Worm (Caenorhabditis elegans) whole organism, L4 larva: ENCODE data around the gene K03A11.1.

Experiments
- F10B5.3 ChIP-seq: sonication (generic microtip); optimal IDR thresholded peaks from 2 replicates; lab custom pipeline; 2016; ENCODE audit warnings: mild to moderate bottlenecking, missing genetic modification characterization, missing compliant biosample characterization
- F37D6.2 ChIP-seq: sonication (generic microtip); optimal IDR thresholded peaks from 2 replicates; lab custom pipeline; 2016; ENCODE audit warnings: mild to moderate bottlenecking, missing genetic modification characterization, missing compliant biosample characterization
- F49E8.2 ChIP-seq: sonication (generic microtip); optimal IDR thresholded peaks from 2 replicates; lab custom pipeline; 2016; ENCODE audit warnings: missing compliant biosample characterization, mild to moderate bottlenecking, missing genetic modification characterization, borderline replicate concordance
- Y48G9A.11 ChIP-seq: fragments of 200-800 bp; sonication (Bioruptor generic); IDR thresholded peaks from 2 replicates; pipeline ENCODE4 v1.3.6; 2022; ENCODE audit warnings: missing genetic modification reagents, missing genetic modification characterization, missing compliant biosample characterization
- aha-1 ChIP-seq: fragments of 150-350 bp; peaks from one replicate; lab custom pipeline; 2014; ENCODE audit warnings: missing biosample characterization, missing genetic modification characterization
- arid-1 ChIP-seq: fragments of 200-800 bp; sonication (Bioruptor generic); conservative IDR thresholded peaks from 2 replicates; pipeline ENCODE4 v1.3.6; 2022; ENCODE audit warnings: missing genetic modification reagents, missing genetic modification characterization, missing compliant biosample characterization
- ceh-28 ChIP-seq: fragments of 150-350 bp; optimal IDR thresholded peaks from 2 replicates; lab custom pipeline; 2014; ENCODE audit warnings: missing biosample characterization, missing genetic modification reagents, missing genetic modification characterization
- ceh-44 ChIP-seq: fragments of 200-800 bp; sonication (Bioruptor generic); IDR thresholded peaks from 2 replicates; pipeline ENCODE4 v1.3.6; 2022; ENCODE audit warnings: missing genetic modification reagents, missing genetic modification characterization, missing compliant biosample characterization
- ces-1 ChIP-seq: fragments of 150-350 bp; sonication (generic microtip); optimal IDR thresholded peaks from 4 replicates; lab custom pipeline; 2014; ENCODE audit warnings: missing biosample characterization, missing genetic modification reagents, missing genetic modification characterization
- daf-19 ChIP-seq: fragments of 200-800 bp; sonication (Bioruptor generic); conservative IDR thresholded peaks from 2 replicates; pipeline ENCODE4 v1.3.6; 2022; ENCODE audit warnings: missing genetic modification characterization, missing compliant biosample characterization
- daf-8 ChIP-seq: fragments of 200-800 bp; sonication (Bioruptor generic); IDR thresholded peaks from 2 replicates; pipeline ENCODE4 v1.3.6; 2022; ENCODE audit warnings: missing genetic modification characterization, missing compliant biosample characterization
- dmd-6 ChIP-seq: fragments of 200-800 bp; sonication (Bioruptor generic); IDR thresholded peaks from 2 replicates; pipeline ENCODE4 v1.3.6; 2022; ENCODE audit warnings: missing genetic modification reagents, missing genetic modification characterization, missing compliant biosample characterization
- dve-1 ChIP-seq: sonication (generic microtip); optimal IDR thresholded peaks from 2 replicates; lab custom pipeline; 2017; ENCODE audit warnings: antibody characterized with exemption, mild to moderate bottlenecking, missing genetic modification characterization, missing compliant biosample characterization; ENCODE audit not compliant: insufficient read depth
- egl-27 ChIP-seq: sonication (generic microtip); optimal IDR thresholded peaks from 3 replicates; lab custom pipeline; 2017; ENCODE audit warnings: missing biosample characterization, missing genetic modification reagents, missing genetic modification characterization
- egl-43 ChIP-seq: fragments of 200-800 bp; sonication (Bioruptor generic); IDR thresholded peaks from 2 replicates; pipeline ENCODE4 v1.3.6; 2022; ENCODE audit warnings: missing genetic modification reagents, missing genetic modification characterization, missing compliant biosample characterization
- hlh-30 ChIP-seq: sonication (generic microtip); optimal IDR thresholded peaks from 2 replicates; lab custom pipeline; 2017; ENCODE audit warnings: antibody characterized with exemption, mild to moderate bottlenecking, missing genetic modification characterization, missing compliant biosample characterization; ENCODE audit not compliant: insufficient read depth
- hmg-1.1 ChIP-seq: fragments of 200-800 bp; sonication (Bioruptor generic); IDR thresholded peaks from 2 replicates; pipeline ENCODE4 v1.3.6; 2022; ENCODE audit warnings: missing genetic modification reagents, missing genetic modification characterization, missing compliant biosample characterization
- lin-39 ChIP-seq: fragments of 150-350 bp; optimal IDR thresholded peaks from 2 replicates; lab custom pipeline; 2014; ENCODE audit warnings: missing biosample characterization, missing genetic modification reagents, missing genetic modification characterization
- madf-5 ChIP-seq, 2 experiments: fragments of 200-800 bp; sonication (Bioruptor generic); IDR thresholded peaks; 2 replicates each; pipeline ENCODE4 v1.3.6; 2022; ENCODE audit warnings: missing compliant biosample characterization in 2 of 2, missing genetic modification characterization in 2 of 2
- mdl-1 ChIP-seq, 2 experiments: fragments of 150-350 bp in 1 of 2; sonication (generic microtip) in 1 of 2; optimal IDR thresholded peaks; 2 replicates each; lab custom pipeline; 2014 to 2017; ENCODE audit warnings: missing biosample characterization in 2 of 2, missing genetic modification characterization in 2 of 2
- mep-1 ChIP-seq: fragments of 150-350 bp; sonication (generic microtip); optimal IDR thresholded peaks from 3 replicates; lab custom pipeline; 2014; ENCODE audit warnings: missing biosample characterization, missing genetic modification characterization
- mxl-2 ChIP-seq: fragments of 200-800 bp; sonication (Bioruptor generic); conservative IDR thresholded peaks from 2 replicates; pipeline ENCODE4 v1.3.6; 2022; ENCODE audit warnings: missing genetic modification reagents, missing genetic modification characterization, missing compliant biosample characterization
- nhr-10 ChIP-seq: fragments of 150-350 bp; optimal IDR thresholded peaks from 2 replicates; lab custom pipeline; 2014; ENCODE audit warnings: missing biosample characterization, missing genetic modification characterization
- nhr-237 ChIP-seq: sonication (generic microtip); optimal IDR thresholded peaks from 2 replicates; lab custom pipeline; 2017; ENCODE audit warnings: missing biosample characterization, missing genetic modification characterization
- nhr-25 ChIP-seq: sonication (generic microtip); optimal IDR thresholded peaks from 2 replicates; lab custom pipeline; 2017; ENCODE audit warnings: missing genetic modification characterization, mild to moderate bottlenecking, missing compliant biosample characterization, antibody characterized with exemption, moderate library complexity, borderline replicate concordance; ENCODE audit not compliant: insufficient read depth
- nhr-28 ChIP-seq: fragments of 150-350 bp; optimal IDR thresholded peaks from 2 replicates; lab custom pipeline; 2014; ENCODE audit warnings: missing biosample characterization, missing genetic modification characterization
- pha-4 ChIP-seq, 2 experiments: fragments of 150-350 bp in 1 of 2; fragments of 200-800 bp in 1 of 2; sonication (Bioruptor generic) in 1 of 2; IDR thresholded peaks in 1 of 2; optimal IDR thresholded peaks in 1 of 2; 2 replicates each; pipeline versions ENCODE4 v1.3.6 to Lab custom; 2014 to 2022; ENCODE audit warnings: missing genetic modification characterization in 2 of 2, missing genetic modification reagents in 2 of 2, missing biosample characterization in 1 of 2, missing compliant biosample characterization in 1 of 2
- php-3 ChIP-seq: fragments of 200-800 bp; sonication (Bioruptor generic); IDR thresholded peaks from 2 replicates; pipeline ENCODE4 v1.3.6; 2022; ENCODE audit warnings: missing genetic modification reagents, missing genetic modification characterization, missing compliant biosample characterization
- saeg-2 ChIP-seq: fragments of 200-800 bp; sonication (Bioruptor generic); IDR thresholded peaks from 2 replicates; pipeline ENCODE4 v1.3.6; 2022; ENCODE audit warnings: missing genetic modification reagents, missing genetic modification characterization, missing compliant biosample characterization
- skn-1 ChIP-seq: fragments of 150-350 bp; optimal IDR thresholded peaks from 2 replicates; lab custom pipeline; 2014; ENCODE audit warnings: missing biosample characterization, missing genetic modification characterization
- tag-97 ChIP-seq: fragments of 200-800 bp; sonication (Bioruptor generic); IDR thresholded peaks from 2 replicates; pipeline ENCODE4 v1.3.6; 2022; ENCODE audit warnings: missing genetic modification characterization, missing compliant biosample characterization
- tra-1 ChIP-seq: fragments of 200-800 bp; sonication (Bioruptor generic); IDR thresholded peaks from 2 replicates; pipeline ENCODE4 v1.3.6; 2022; ENCODE audit warnings: missing genetic modification reagents, missing genetic modification characterization, missing compliant biosample characterization
- unc-130 ChIP-seq: sonication (generic microtip); optimal IDR thresholded peaks from 2 replicates; lab custom pipeline; 2016; ENCODE audit warnings: missing genetic modification reagents, missing genetic modification characterization, missing compliant biosample characterization
- unc-62 ChIP-seq, 3 experiments: fragments of 150-350 bp in 1 of 3; sonication (generic microtip); optimal IDR thresholded peaks in 2 of 3; peaks in 1 of 3; 1 replicate in 1 of 3; 2 replicates in 2 of 3; lab custom pipeline; 2014 to 2017; ENCODE audit warnings: missing biosample characterization in 3 of 3, missing genetic modification characterization in 3 of 3, missing genetic modification reagents in 3 of 3, missing genotype in 1 of 3
- vab-7 ChIP-seq: fragments of 200-800 bp; sonication (Bioruptor generic); IDR thresholded peaks from 2 replicates; pipeline ENCODE4 v1.3.6; 2022; ENCODE audit warnings: missing genetic modification reagents, missing genetic modification characterization, missing compliant biosample characterization

Gene K03A11.1

DNA sequence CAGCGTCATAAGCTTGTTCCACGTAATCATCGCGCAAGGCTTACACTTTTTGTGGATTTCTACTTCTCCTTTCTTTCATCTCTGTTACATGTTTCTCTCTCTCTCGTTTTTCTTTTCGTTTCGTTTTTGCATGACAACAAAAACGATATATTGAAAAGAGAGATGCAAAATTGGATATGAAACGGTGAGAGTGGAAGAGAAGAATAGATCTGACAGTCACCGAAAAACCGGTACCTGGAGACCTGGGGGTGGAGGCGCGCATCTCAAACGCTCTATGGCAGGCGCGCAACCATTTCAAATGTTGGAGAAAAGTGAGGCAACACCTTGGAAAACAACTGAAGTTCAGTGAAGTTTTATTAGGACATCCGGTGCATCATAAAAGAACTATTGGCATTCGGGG is 41.9 kb upstream of the K03A11.1 start:
- TF ChIP-seq hmg-1.1 (GFP tag; lab: Robert Waterston, UW) (no peak), mxl-2 (GFP tag; lab: Robert Waterston, UW) (no peak), tag-97 (GFP tag; lab: Robert Waterston, UW) (no peak), ceh-44 (GFP tag; lab: Robert Waterston, UW) (no peak), vab-7 (no peak), daf-19 (GFP tag; lab: Robert Waterston, UW) (no peak), daf-8 (no peak), nhr-237 (no peak), pha-4 (GFP tag; IDR thresholded peaks at IDR 0.05; lab: Robert Waterston, UW) (no peak), pha-4 (tag; optimal IDR thresholded peaks at IDR 0.05; lab: Kevin White, UChicago) (no peak), nhr-10 (no peak), lin-39 (no peak), Y48G9A.11 (GFP tag; lab: Robert Waterston, UW) (no peak), nhr-25 (tag; lab: Kevin White, UChicago) (peak; percentile 96), tra-1 (GFP tag; lab: Robert Waterston, UW) (no peak), mep-1 (tag; lab: Kevin White, UChicago) (peak; percentile 16), F49E8.2 (tag; lab: Kevin White, UChicago) (no peak), F37D6.2 (tag; lab: Kevin White, UChicago) (no peak), egl-27 (no peak), hlh-30 (peak; percentile 35), arid-1 (no peak), unc-130 (GFP tag; lab: Kevin White, UChicago) (no peak), saeg-2 (GFP tag; lab: Robert Waterston, UW) (no peak), dve-1 (no peak), ces-1 (GFP tag; lab: Kevin White, UChicago) (no peak)
- TF ChIP-seq, all 104 proteins: peak for 3

DNA sequence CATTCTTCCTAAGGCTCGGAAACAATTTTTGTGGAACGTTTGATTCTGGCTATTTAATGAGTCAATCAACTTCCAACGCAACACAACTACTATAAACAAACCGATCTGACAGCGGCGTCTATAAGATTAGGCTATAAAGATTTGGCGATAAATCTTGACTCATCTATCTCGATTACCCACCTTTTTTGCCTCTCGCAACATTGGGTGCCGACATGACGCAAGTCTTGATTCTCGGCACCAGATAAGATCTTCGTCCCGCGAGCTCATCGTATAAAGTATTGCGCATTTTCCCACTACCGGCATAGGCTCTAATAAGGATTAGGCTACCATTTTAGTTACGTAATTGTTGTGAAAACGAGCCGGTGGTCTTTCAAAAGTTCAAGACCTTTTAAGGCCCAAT is 39.6 kb upstream of the K03A11.1 start:
- TF ChIP-seq tra-1 (GFP tag; lab: Robert Waterston, UW) (no peak), unc-62 (GFP tag; optimal IDR thresholded peaks at IDR 0.05 in 1 of 2; lab: Kevin White, UChicago) (peak in 1 of 2 experiments; percentile 43), unc-62 (tag; optimal IDR thresholded peaks at IDR 0.05; lab: Kevin White, UChicago) (no peak)

DNA sequence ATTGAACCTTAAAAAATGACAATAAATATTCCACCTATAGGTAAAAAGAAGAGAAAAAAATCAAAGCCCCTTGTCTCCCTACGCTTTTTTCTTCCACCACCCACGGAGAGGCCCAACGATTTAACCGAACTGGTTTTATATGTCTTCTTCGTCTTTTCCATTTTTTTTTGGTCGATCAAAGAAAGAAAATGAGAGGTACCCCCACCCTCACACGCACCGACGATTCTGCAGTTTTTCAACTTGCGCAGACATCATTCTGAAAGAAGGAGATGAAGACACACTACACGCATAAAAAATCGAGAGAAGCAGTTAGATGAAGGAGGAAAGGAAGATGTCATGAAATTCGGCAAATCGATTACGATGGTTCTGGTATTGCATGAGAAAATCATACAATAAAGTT is 37.2 kb upstream of the K03A11.1 start:
- TF ChIP-seq madf-5 (GFP tag; IDR thresholded peaks at IDR 0.05; lab: Robert Waterston, UW) (no peak), arid-1 (no peak), nhr-28 (tag; lab: Kevin White, UChicago) (peak; percentile 33), unc-62 (GFP tag; optimal IDR thresholded peaks at IDR 0.05 in 1 of 2; lab: Kevin White, UChicago) (peak in 1 of 2 experiments; percentile 81), unc-62 (tag; optimal IDR thresholded peaks at IDR 0.05; lab: Kevin White, UChicago) (no peak), mep-1 (tag; lab: Kevin White, UChicago) (peak; percentile 12), nhr-25 (tag; lab: Kevin White, UChicago) (peak; percentile 80), ceh-28 (no peak), skn-1 (no peak)

DNA sequence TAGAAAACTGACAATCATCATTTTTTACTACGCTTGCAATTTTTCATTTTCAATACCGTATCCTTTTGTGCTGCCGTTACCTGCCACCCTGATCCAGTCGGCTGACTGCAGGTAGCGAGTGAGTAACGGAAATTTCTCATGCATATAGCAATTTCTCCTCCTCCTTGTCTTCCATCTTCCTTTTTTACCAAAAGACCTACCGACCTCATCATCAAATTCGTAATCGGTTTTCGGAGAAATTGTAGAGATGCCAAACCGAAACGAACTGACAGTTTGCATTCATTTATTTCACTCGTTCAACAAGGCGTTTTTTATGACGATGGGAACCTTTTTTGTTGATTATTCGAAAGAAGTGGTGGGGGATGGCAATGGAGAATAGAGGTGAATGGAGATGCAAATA is 35.2 kb upstream of the K03A11.1 start:
- peak; percentile 14 for TF ChIP-seq nhr-25 (tag; lab: Kevin White, UChicago)
- TF ChIP-seq aha-1 (tag; lab: Kevin White, UChicago), result peak; percentile 31
- TF ChIP-seq egl-43 (GFP tag; lab: Robert Waterston, UW), result no peak
- TF ChIP-seq lin-39, result no peak

DNA sequence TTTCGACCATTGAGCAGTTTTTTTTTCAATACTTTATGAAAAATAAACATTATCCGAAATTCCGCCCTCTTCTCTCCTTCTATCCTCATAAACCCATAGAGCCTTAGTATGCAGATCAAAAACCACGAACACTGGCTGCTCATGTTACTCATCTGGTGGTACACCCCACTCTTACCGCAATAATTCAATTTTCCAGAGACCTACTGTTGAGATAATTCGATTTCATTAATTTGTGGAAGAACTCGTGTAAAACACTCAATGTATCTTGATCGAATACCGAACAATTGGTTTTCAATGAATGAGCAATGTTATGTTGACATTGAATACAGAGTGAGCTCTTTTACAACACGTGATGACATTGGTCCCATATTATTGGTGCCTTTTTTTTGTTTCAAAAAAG is 30.1 kb upstream of the K03A11.1 start:
- TF ChIP-seq madf-5 (GFP tag; IDR thresholded peaks at IDR 0.05; lab: Robert Waterston, UW) (no peak), F10B5.3 (no peak), unc-62 (GFP tag; optimal IDR thresholded peaks at IDR 0.05 in 1 of 2; lab: Kevin White, UChicago) (no peak), unc-62 (tag; optimal IDR thresholded peaks at IDR 0.05; lab: Kevin White, UChicago) (no peak), mdl-1 (tag; optimal IDR thresholded peaks at IDR 0.05; lab: Kevin White, UChicago) (no peak), php-3 (no peak), dmd-6 (GFP tag; lab: Robert Waterston, UW) (no peak)
